Fruit fly (Drosophila melanogaster) whole organism, embryonic: ENCODE results near the gene CG11436.

ENCODE experiments used
- Antp ChIP-seq: fragments of 200-800 bp; sonication (Bioruptor generic); optimal IDR thresholded peaks from 3 replicates; lab custom pipeline; 2016; ENCODE audit warnings: missing biosample characterization, missing genetic modification characterization
- Blimp-1 ChIP-seq: fragments of 200-800 bp; sonication (Bioruptor generic); optimal IDR thresholded peaks from 3 replicates; lab custom pipeline; 2018; ENCODE audit warnings: missing biosample characterization, missing genetic modification characterization, mild to moderate bottlenecking, moderate library complexity, missing genetic modification reagents
- CG1024 ChIP-seq: fragments of 200-800 bp; sonication (Bioruptor generic); IDR thresholded peaks from 2 replicates; pipeline ENCODE4 v1.3.6; 2022; ENCODE audit warnings: missing biosample characterization, missing genetic modification characterization
- CG10267 ChIP-seq: fragments of 200-800 bp; sonication (Bioruptor generic); optimal IDR thresholded peaks from 2 replicates; lab custom pipeline; 2018; ENCODE audit warnings: missing biosample characterization, mild to moderate bottlenecking, missing genetic modification characterization, moderate library complexity
- CG10979 ChIP-seq: fragments of 200-800 bp; sonication (Bioruptor generic); optimal IDR thresholded peaks from 2 replicates; lab custom pipeline; 2018; ENCODE audit warnings: missing biosample characterization, mild to moderate bottlenecking, missing genetic modification characterization, moderate library complexity
- CG12391 ChIP-seq: fragments of 200-800 bp; sonication (Bioruptor generic); optimal IDR thresholded peaks from 3 replicates; lab custom pipeline; 2018; ENCODE audit warnings: missing biosample characterization, mild to moderate bottlenecking, missing genetic modification characterization, moderate library complexity
- CG13287 ChIP-seq: fragments of 200-800 bp; sonication (Bioruptor generic); IDR thresholded peaks from 2 replicates; pipeline ENCODE4 v1.3.6; 2022; ENCODE audit warnings: missing biosample characterization, missing genetic modification characterization; ENCODE audit not compliant: partially characterized antibody
- CG14710 ChIP-seq: fragments of 200-800 bp; sonication (Bioruptor generic); optimal IDR thresholded peaks from 3 replicates; lab custom pipeline; 2019; ENCODE audit warnings: missing biosample characterization, mild to moderate bottlenecking, missing genetic modification characterization, moderate library complexity
- CG15696 ChIP-seq: fragments of 200-800 bp; sonication (Bioruptor generic); optimal IDR thresholded peaks from 2 replicates; lab custom pipeline; 2019; ENCODE audit warnings: missing biosample characterization, mild to moderate bottlenecking, missing genetic modification characterization, moderate library complexity
- CG1603 ChIP-seq: fragments of 200-800 bp; sonication (Bioruptor generic); optimal IDR thresholded peaks from 2 replicates; lab custom pipeline; 2019; ENCODE audit warnings: missing biosample characterization, mild to moderate bottlenecking, missing genetic modification characterization, moderate library complexity
- CG17612 ChIP-seq: fragments of 200-800 bp; sonication (Bioruptor generic); IDR thresholded peaks from 2 replicates; pipeline ENCODE4 v1.3.6; 2022; ENCODE audit warnings: missing biosample characterization, missing genetic modification characterization
- CG18262 ChIP-seq: fragments of 200-800 bp; optimal IDR thresholded peaks from 3 replicates; lab custom pipeline; 2019; ENCODE audit warnings: missing biosample characterization, mild to moderate bottlenecking, missing genetic modification characterization, moderate library complexity
- CG2116 ChIP-seq: fragments of 200-800 bp; sonication (Bioruptor generic); optimal IDR thresholded peaks from 3 replicates; lab custom pipeline; 2018; ENCODE audit warnings: missing biosample characterization, mild to moderate bottlenecking, missing genetic modification characterization
- CG2678 ChIP-seq: fragments of 200-800 bp; sonication (Bioruptor generic); optimal IDR thresholded peaks from 3 replicates; lab custom pipeline; 2019; ENCODE audit warnings: missing biosample characterization, mild to moderate bottlenecking, missing genetic modification characterization, moderate library complexity
- CG2712 ChIP-seq: fragments of 200-800 bp; optimal IDR thresholded peaks from 3 replicates; lab custom pipeline; 2019; ENCODE audit warnings: missing biosample characterization, mild to moderate bottlenecking, missing genetic modification characterization, moderate library complexity
- CG2889 ChIP-seq: fragments of 200-800 bp; sonication (Bioruptor generic); IDR thresholded peaks from 3 replicates; pipeline ENCODE4 v1.3.6; 2022; ENCODE audit warnings: missing biosample characterization, missing genetic modification characterization
- CG42726 ChIP-seq: fragments of 200-800 bp; sonication (Bioruptor generic); IDR thresholded peaks from 2 replicates; pipeline ENCODE4 v1.3.6; 2022; ENCODE audit warnings: missing biosample characterization, missing genetic modification characterization; ENCODE audit not compliant: partially characterized antibody
- CG4282 ChIP-seq: fragments of 200-800 bp; sonication (Bioruptor generic); optimal IDR thresholded peaks from 2 replicates; lab custom pipeline; 2016; ENCODE audit warnings: missing biosample characterization, missing genetic modification characterization
- CG4404 ChIP-seq: fragments of 200-800 bp; sonication (Bioruptor generic); IDR thresholded peaks from 2 replicates; pipeline ENCODE4 v1.3.6; 2022; ENCODE audit warnings: missing biosample characterization, missing genetic modification characterization
- CG4424 ChIP-seq: fragments of 200-800 bp; sonication (Bioruptor generic); optimal IDR thresholded peaks from 3 replicates; lab custom pipeline; 2016; ENCODE audit warnings: missing biosample characterization, missing genetic modification characterization
- CG9727 ChIP-seq: fragments of 200-800 bp; sonication (Bioruptor generic); optimal IDR thresholded peaks from 3 replicates; lab custom pipeline; 2017; ENCODE audit warnings: missing biosample characterization, mild to moderate bottlenecking, missing genetic modification characterization
- CG9797 ChIP-seq: fragments of 200-800 bp; sonication (Bioruptor generic); optimal IDR thresholded peaks from 3 replicates; lab custom pipeline; 2018; ENCODE audit warnings: missing biosample characterization, mild to moderate bottlenecking, missing genetic modification characterization
- CG9876 ChIP-seq: fragments of 200-800 bp; sonication (Bioruptor generic); optimal IDR thresholded peaks from 2 replicates; lab custom pipeline; 2016; ENCODE audit warnings: missing biosample characterization, missing genetic modification characterization
- CHES-1-like ChIP-seq: fragments of 200-800 bp; sonication (Bioruptor generic); optimal IDR thresholded peaks from 2 replicates; lab custom pipeline; 2016; ENCODE audit warnings: missing biosample characterization, missing genetic modification characterization
- D ChIP-seq, 2 experiments: fragments of 200-800 bp in 1 of 2; fragments of >200 bp in 1 of 2; sonication (Bioruptor generic) in 1 of 2; optimal IDR thresholded peaks; 2 replicates in 1 of 2; 3 replicates in 1 of 2; lab custom pipeline; 2017; ENCODE audit warnings: mild to moderate bottlenecking in 1 of 2, missing biosample characterization in 1 of 2, missing genetic modification characterization in 1 of 2, missing genetic modification reagents in 1 of 2
- Eip74EF ChIP-seq, 2 experiments: fragments of 200-800 bp in 1 of 2; fragments of >200 bp in 1 of 2; sonication (Bioruptor generic) in 1 of 2; optimal IDR thresholded peaks; 2 replicates each; lab custom pipeline; 2017 to 2019; ENCODE audit warnings: missing biosample characterization in 2 of 2, missing genetic modification characterization in 2 of 2, mild to moderate bottlenecking in 1 of 2, moderate library complexity in 1 of 2
- MESR4 ChIP-seq: fragments of 200-800 bp; sonication (Bioruptor generic); optimal IDR thresholded peaks from 2 replicates; lab custom pipeline; 2018; ENCODE audit warnings: missing biosample characterization, mild to moderate bottlenecking, missing genetic modification characterization, moderate library complexity
- Oli ChIP-seq: fragments of 200-800 bp; sonication (Bioruptor generic); optimal IDR thresholded peaks from 2 replicates; lab custom pipeline; 2018; ENCODE audit warnings: missing biosample characterization, mild to moderate bottlenecking, missing genetic modification characterization, moderate library complexity
- Ssrp ChIP-seq: fragments of 200-800 bp; sonication (Bioruptor generic); optimal IDR thresholded peaks from 2 replicates; lab custom pipeline; 2018; ENCODE audit warnings: missing biosample characterization, mild to moderate bottlenecking, missing genetic modification characterization, moderate library complexity
- ac ChIP-seq: fragments of 200-800 bp; sonication (Bioruptor generic); optimal IDR thresholded peaks from 3 replicates; lab custom pipeline; 2017; ENCODE audit warnings: missing biosample characterization, mild to moderate bottlenecking, missing genetic modification characterization
- ap ChIP-seq: fragments of 200-800 bp; sonication (Bioruptor generic); IDR thresholded peaks from 2 replicates; pipeline ENCODE4 v1.3.6; 2022; ENCODE audit warnings: missing biosample characterization, missing genetic modification characterization
- cas ChIP-seq: fragments of 200-800 bp; sonication (Bioruptor generic); IDR thresholded peaks from 2 replicates; pipeline ENCODE4 v1.3.6; 2022; ENCODE audit warnings: missing biosample characterization, missing genetic modification characterization
- chif ChIP-seq, 2 experiments: fragments of 200-800 bp; sonication (Bioruptor generic); optimal IDR thresholded peaks; 3 replicates each; lab custom pipeline; 2016; ENCODE audit warnings: missing biosample characterization in 2 of 2, missing genetic modification characterization in 2 of 2
- dan ChIP-seq: fragments of 200-800 bp; sonication (Bioruptor generic); IDR thresholded peaks from 2 replicates; pipeline ENCODE4 v1.3.6; 2022; ENCODE audit warnings: missing biosample characterization, missing genetic modification characterization
- gem ChIP-seq: fragments of 200-800 bp; sonication (Bioruptor generic); optimal IDR thresholded peaks from 2 replicates; lab custom pipeline; 2019; ENCODE audit warnings: missing biosample characterization, mild to moderate bottlenecking, missing genetic modification characterization, moderate library complexity
- lbe ChIP-seq: fragments of 200-800 bp; sonication (Bioruptor generic); optimal IDR thresholded peaks from 2 replicates; lab custom pipeline; 2016; ENCODE audit warnings: missing biosample characterization, mild to moderate bottlenecking, missing genetic modification characterization
- lola ChIP-seq, 3 experiments: fragments of >200 bp in 2 of 3; fragments of 200-800 bp in 1 of 3; sonication (Bioruptor generic) in 1 of 3; optimal IDR thresholded peaks; 2 replicates each; lab custom pipeline; 2017 to 2019; ENCODE audit warnings: missing biosample characterization in 3 of 3, missing genetic modification characterization in 3 of 3, mild to moderate bottlenecking in 1 of 3, moderate library complexity in 1 of 3
- nerfin-2 ChIP-seq: fragments of 200-800 bp; sonication (Bioruptor generic); IDR thresholded peaks from 2 replicates; pipeline ENCODE4 v1.3.6; 2022; ENCODE audit warnings: missing biosample characterization, missing genetic modification characterization; ENCODE audit not compliant: partially characterized antibody
- phol ChIP-seq: fragments of 200-800 bp; sonication (Bioruptor generic); optimal IDR thresholded peaks from 3 replicates; lab custom pipeline; 2018; ENCODE audit warnings: missing biosample characterization, mild to moderate bottlenecking, missing genetic modification characterization, moderate library complexity
- row ChIP-seq: fragments of 200-800 bp; sonication (Bioruptor generic); IDR thresholded peaks from 3 replicates; pipeline ENCODE4 v1.3.6; 2022; ENCODE audit warnings: missing biosample characterization, missing genetic modification characterization
- sens ChIP-seq: fragments of 200-800 bp; sonication (Bioruptor generic); peaks from one replicate; lab custom pipeline; 2016; ENCODE audit warnings: missing biosample characterization, missing genetic modification characterization
- trem ChIP-seq: fragments of 200-800 bp; optimal IDR thresholded peaks from 3 replicates; lab custom pipeline; 2019; ENCODE audit warnings: missing biosample characterization, mild to moderate bottlenecking, missing genetic modification characterization, moderate library complexity
- ttk ChIP-seq: fragments of 200-800 bp; sonication (Bioruptor generic); IDR thresholded peaks from 2 replicates; pipeline ENCODE4 v2.1.2; 2022; ENCODE audit warnings: missing biosample characterization, missing genetic modification characterization
- unpg ChIP-seq: fragments of 200-800 bp; sonication (Bioruptor generic); optimal IDR thresholded peaks from 3 replicates; lab custom pipeline; 2018; ENCODE audit warnings: missing biosample characterization, mild to moderate bottlenecking, missing genetic modification characterization, moderate library complexity
- vvl ChIP-seq: fragments of 200-800 bp; sonication (Bioruptor generic); IDR thresholded peaks from 2 replicates; pipeline ENCODE4 v1.3.6; 2022; ENCODE audit warnings: missing biosample characterization, missing genetic modification characterization
- zf30C ChIP-seq: fragments of 200-800 bp; sonication (Bioruptor generic); optimal IDR thresholded peaks from 3 replicates; lab custom pipeline; 2018; ENCODE audit warnings: missing biosample characterization, mild to moderate bottlenecking, missing genetic modification characterization

Gene CG11436

DNA sequence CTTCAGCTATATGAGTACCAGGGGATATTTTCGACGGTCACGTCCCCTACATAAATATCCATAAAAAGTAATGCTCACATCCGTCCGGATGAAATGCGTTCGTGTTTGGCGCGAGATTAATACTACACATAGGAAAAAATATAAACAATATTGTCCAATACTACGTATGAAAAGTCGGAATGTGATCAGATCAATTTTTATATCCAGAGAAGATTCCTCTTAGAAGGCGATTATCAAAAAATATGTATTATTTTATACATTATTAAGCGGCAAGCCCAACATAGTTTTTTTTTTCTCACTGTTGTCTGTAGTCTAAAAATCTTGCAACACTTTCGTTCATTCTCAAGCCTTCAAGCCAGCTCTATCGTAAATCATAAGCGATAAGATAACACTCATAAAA is 22.3 kb upstream of the CG11436 start (continued):
- peak; percentile 28 for TF ChIP-seq Oli (tag; lab: Kevin White, UChicago)
- peak; percentile 44; the same call in 1 of the 2 replicates for TF ChIP-seq CG1024
- TF ChIP-seq CG13287 (GFP tag; lab: Robert Waterston, UW) = no peak
- peak; percentile 58; the same call in 1 of the 2 replicates for TF ChIP-seq vvl (GFP tag; lab: Robert Waterston, UW)
- TF ChIP-seq D (optimal IDR thresholded peaks at IDR 0.05; lab: Kevin White, UChicago) = no peak
- TF ChIP-seq D (GFP tag; optimal IDR thresholded peaks at IDR 0.05; lab: Kevin White, UChicago) = peak; percentile 27
- peak; percentile 31 for TF ChIP-seq trem (tag; lab: Kevin White, UChicago)
- no peak for TF ChIP-seq ap
- TF ChIP-seq ttk (GFP tag; lab: Robert Waterston, UW) = no peak
- no peak for TF ChIP-seq CG9797 (GFP tag; lab: Kevin White, UChicago)
- TF ChIP-seq CG9727 (GFP tag; lab: Kevin White, UChicago) = peak; percentile 50
- peak; percentile 26 for TF ChIP-seq Ssrp (tag; lab: Kevin White, UChicago)
- TF ChIP-seq Blimp-1 (GFP tag; lab: Kevin White, UChicago) = peak; percentile 42
- no peak for TF ChIP-seq CG4282 (GFP tag; lab: Kevin White, UChicago)
- peak; percentile 32 for TF ChIP-seq CG2678
- TF ChIP-seq lbe (GFP tag; lab: Kevin White, UChicago) = no peak

DNA sequence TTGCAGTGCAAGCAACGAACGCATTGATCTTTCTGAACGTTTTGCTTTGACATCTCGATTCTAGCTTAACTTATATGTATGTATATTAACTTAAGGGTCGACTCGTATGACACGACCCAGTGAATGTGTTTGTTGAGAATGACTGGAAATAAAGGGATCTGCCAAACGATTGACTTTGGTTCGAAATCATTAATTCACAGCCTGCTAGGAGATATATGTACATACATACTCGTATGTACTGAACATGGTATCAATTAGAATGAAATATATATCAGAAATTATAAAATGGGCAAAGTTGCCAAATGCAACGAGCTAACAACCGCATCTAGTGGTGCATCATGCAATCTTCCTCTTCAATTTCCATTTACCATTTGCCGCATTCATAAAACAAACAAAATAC is 20.2 kb upstream of the CG11436 start, which contains the start of gene CG12684:
TSS of gene CG12684 (minus strand) at position 101 of the 400 bp plus-strand sequence.
- no peak for TF ChIP-seq cas
- TF ChIP-seq CG2116 (GFP tag; lab: Kevin White, UChicago) = no peak
- no peak for TF ChIP-seq Eip74EF (GFP tag; optimal IDR thresholded peaks at IDR 0.05; lab: Kevin White, UChicago)
- no peak for TF ChIP-seq lola (GFP tag; optimal IDR thresholded peaks at IDR 0.05; lab: Kevin White, UChicago)
- TF ChIP-seq CG2889 (GFP tag; lab: Robert Waterston, UW) = no peak
- no peak for TF ChIP-seq nerfin-2
- no peak for TF ChIP-seq MESR4 (GFP tag; lab: Kevin White, UChicago)
- TF ChIP-seq, all 482 proteins: peak for 0

DNA sequence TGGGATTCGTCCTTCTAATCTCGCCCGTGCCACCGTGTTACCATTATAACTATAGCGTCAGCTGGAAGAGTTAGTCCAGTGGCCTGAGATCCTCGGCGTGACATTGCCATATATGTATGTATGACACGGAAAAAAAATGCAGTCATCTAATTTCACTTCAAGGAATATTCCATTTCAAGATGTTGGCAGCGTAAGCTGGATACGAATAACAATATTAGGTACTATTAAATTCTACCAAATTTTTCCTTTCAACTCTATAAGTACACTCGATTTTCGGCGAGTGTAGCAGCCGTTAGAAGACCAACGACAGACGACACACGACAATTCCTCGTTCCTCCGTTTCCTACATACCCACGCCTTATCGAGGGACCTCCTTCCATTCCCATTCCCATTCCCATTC is 13.3 kb upstream of the CG11436 start:
- TF ChIP-seq CG15696 (tag; lab: Kevin White, UChicago) = peak; percentile 38
- TF ChIP-seq CG17612 = no peak
- TF ChIP-seq CG2712 (tag; lab: Kevin White, UChicago) = peak; percentile 39
- no peak for TF ChIP-seq CG42726 (GFP tag; lab: Robert Waterston, UW)
- peak; percentile 51 for TF ChIP-seq CG4404
- peak; percentile 26 for TF ChIP-seq gem (tag; lab: Kevin White, UChicago)
- peak in 1 of 3 experiments; percentile 33 for TF ChIP-seq lola (GFP tag; optimal IDR thresholded peaks at IDR 0.05; lab: Kevin White, UChicago)
- peak; percentile 1 for TF ChIP-seq unpg (GFP tag; lab: Kevin White, UChicago)
- peak; percentile 1 for TF ChIP-seq CG10267
- TF ChIP-seq CG9876 (GFP tag; lab: Kevin White, UChicago) = no peak
- TF ChIP-seq dan (GFP tag; lab: Robert Waterston, UW) = peak; percentile 16; the same call in 1 of the 2 replicates
- peak; percentile 40 for TF ChIP-seq zf30C
- peak; percentile 33 for TF ChIP-seq CG12391 (tag; lab: Kevin White, UChicago)
- peak in 1 of 2 experiments; percentile 10 for TF ChIP-seq chif (GFP tag; optimal IDR thresholded peaks at IDR 0.05; lab: Kevin White, UChicago)
- peak; percentile 58 for TF ChIP-seq CG1603 (tag; lab: Kevin White, UChicago)
- TF ChIP-seq CG14710 = peak; percentile 18
- TF ChIP-seq CG10979 = peak; percentile 42
- TF ChIP-seq sens (GFP tag; lab: Kevin White, UChicago) = peak; percentile 90
- no peak for TF ChIP-seq CHES-1-like (GFP tag; lab: Kevin White, UChicago)
- TF ChIP-seq CG18262 (tag; lab: Kevin White, UChicago) = peak; percentile 33
- TF ChIP-seq Antp (GFP tag; lab: Kevin White, UChicago) = no peak
- peak; percentile 3 for TF ChIP-seq phol (tag; lab: Kevin White, UChicago)
- 0 out of 3 replicates have a peak, but pooled peaks have one; percentile 22 for TF ChIP-seq row
- peak; percentile 3 for TF ChIP-seq CG4424 (GFP tag; lab: Kevin White, UChicago)
- TF ChIP-seq ac = peak; percentile 11
